Fruit fly (Drosophila melanogaster) whole organism, embryonic: ENCODE measurements around the gene CG7519.
A peak's percentile ranks its signal among the peaks of the same experiment; 100 is the strongest.

Source experiments
- Aef1 ChIP-seq: fragments of 200-800 bp; sonication (Bioruptor generic); IDR thresholded peaks from 3 replicates; pipeline ENCODE4 v1.3.6; 2022; ENCODE audit warnings: missing biosample characterization, missing genetic modification characterization
- Atf6 ChIP-seq: fragments of 200-800 bp; sonication (Bioruptor generic); IDR thresholded peaks from 2 replicates; pipeline ENCODE4 v1.3.6; 2022; ENCODE audit warnings: missing biosample characterization, missing genetic modification characterization
- B-H2 ChIP-seq: fragments of 200-800 bp; sonication (Bioruptor generic); optimal IDR thresholded peaks from 2 replicates; lab custom pipeline; 2018; ENCODE audit warnings: missing biosample characterization, mild to moderate bottlenecking, missing genetic modification characterization
- CG10321 ChIP-seq: fragments of 200-800 bp; sonication (Bioruptor generic); IDR thresholded peaks from 2 replicates; pipeline ENCODE4 v1.3.6; 2022; ENCODE audit warnings: missing biosample characterization, missing genetic modification characterization
- CG11093 ChIP-seq: fragments of 200-800 bp; sonication (Bioruptor generic); IDR thresholded peaks from 3 replicates; pipeline ENCODE4 v1.3.6; 2022; ENCODE audit warnings: missing biosample characterization, missing genetic modification characterization
- CG11695 ChIP-seq: fragments of 200-800 bp; sonication (Bioruptor generic); IDR thresholded peaks from 3 replicates; pipeline ENCODE4 v1.3.6; 2022; ENCODE audit warnings: missing biosample characterization, missing genetic modification characterization
- CG13424 ChIP-seq: fragments of 200-800 bp; sonication (Bioruptor generic); optimal IDR thresholded peaks from 2 replicates; lab custom pipeline; 2019; ENCODE audit warnings: missing biosample characterization, mild to moderate bottlenecking, missing genetic modification characterization, moderate library complexity
- CG14667 ChIP-seq: fragments of 200-800 bp; sonication (Bioruptor generic); IDR thresholded peaks from 2 replicates; pipeline ENCODE4 v1.3.6; 2022; ENCODE audit warnings: missing biosample characterization, missing genetic modification characterization
- CG14710 ChIP-seq: fragments of 200-800 bp; sonication (Bioruptor generic); optimal IDR thresholded peaks from 3 replicates; lab custom pipeline; 2019; ENCODE audit warnings: missing biosample characterization, mild to moderate bottlenecking, missing genetic modification characterization, moderate library complexity
- CG15073 ChIP-seq: fragments of 200-800 bp; sonication (Bioruptor generic); optimal IDR thresholded peaks from 2 replicates; lab custom pipeline; 2016; ENCODE audit warnings: missing biosample characterization, missing genetic modification characterization
- CG16779 ChIP-seq: fragments of 200-800 bp; sonication (Bioruptor generic); IDR thresholded peaks from 2 replicates; pipeline ENCODE4 v1.3.6; 2022; ENCODE audit warnings: missing biosample characterization, missing genetic modification characterization
- CG2199 ChIP-seq: fragments of 200-800 bp; sonication (Bioruptor generic); IDR thresholded peaks from 3 replicates; pipeline ENCODE4 v1.3.6; 2022; ENCODE audit warnings: missing biosample characterization, missing genetic modification characterization
- CG2678 ChIP-seq: fragments of 200-800 bp; sonication (Bioruptor generic); optimal IDR thresholded peaks from 3 replicates; lab custom pipeline; 2019; ENCODE audit warnings: missing biosample characterization, mild to moderate bottlenecking, missing genetic modification characterization, moderate library complexity
- CG33213 ChIP-seq: fragments of 200-800 bp; sonication (Bioruptor generic); optimal IDR thresholded peaks from 3 replicates; lab custom pipeline; 2016; ENCODE audit warnings: missing biosample characterization, missing genetic modification characterization
- CG3995 ChIP-seq: fragments of 200-800 bp; sonication (Bioruptor generic); optimal IDR thresholded peaks from 3 replicates; lab custom pipeline; 2016; ENCODE audit warnings: missing biosample characterization, missing genetic modification characterization
- CG4820 ChIP-seq: fragments of 200-800 bp; sonication (Bioruptor generic); optimal IDR thresholded peaks from 3 replicates; lab custom pipeline; 2016; ENCODE audit warnings: missing biosample characterization, missing genetic modification characterization
- CG5245 ChIP-seq: fragments of 200-800 bp; sonication (Bioruptor generic); optimal IDR thresholded peaks from 3 replicates; lab custom pipeline; 2016; ENCODE audit warnings: missing biosample characterization, missing genetic modification characterization
- CG7745 ChIP-seq: fragments of 200-800 bp; sonication (Bioruptor generic); optimal IDR thresholded peaks from 2 replicates; lab custom pipeline; 2018; ENCODE audit warnings: missing biosample characterization, mild to moderate bottlenecking, missing genetic modification characterization, moderate library complexity
- CG8359 ChIP-seq: fragments of 200-800 bp; sonication (Bioruptor generic); optimal IDR thresholded peaks from 2 replicates; lab custom pipeline; 2017; ENCODE audit warnings: missing biosample characterization, mild to moderate bottlenecking, missing genetic modification characterization, borderline replicate concordance
- CG9437 ChIP-seq: fragments of 200-800 bp; sonication (Bioruptor generic); optimal IDR thresholded peaks from 2 replicates; lab custom pipeline; 2018; ENCODE audit warnings: missing biosample characterization, mild to moderate bottlenecking, missing genetic modification characterization
- CG9797 ChIP-seq: fragments of 200-800 bp; sonication (Bioruptor generic); optimal IDR thresholded peaks from 3 replicates; lab custom pipeline; 2018; ENCODE audit warnings: missing biosample characterization, mild to moderate bottlenecking, missing genetic modification characterization
- D19A ChIP-seq: fragments of 200-800 bp; optimal IDR thresholded peaks from 3 replicates; lab custom pipeline; 2019; ENCODE audit warnings: missing biosample characterization, mild to moderate bottlenecking, missing genetic modification characterization, moderate library complexity
- Dll ChIP-seq: fragments of 200-800 bp; sonication (Bioruptor generic); IDR thresholded peaks from 4 replicates; pipeline ENCODE4 v1.3.6; 2022; ENCODE audit warnings: missing biosample characterization, missing genetic modification characterization; ENCODE audit not compliant: partially characterized antibody
- Lhr ChIP-seq: fragments of 200-800 bp; sonication (Bioruptor generic); optimal IDR thresholded peaks from 3 replicates; lab custom pipeline; 2017; ENCODE audit warnings: mild to moderate bottlenecking, missing biosample characterization, missing genetic modification reagents, missing genetic modification characterization
- NC2α ChIP-seq: fragments of 200-800 bp; sonication (Bioruptor generic); optimal IDR thresholded peaks from 2 replicates; lab custom pipeline; 2016; ENCODE audit warnings: missing biosample characterization, missing genetic modification characterization
- YL-1 ChIP-seq: fragments of 200-800 bp; sonication (Bioruptor generic); optimal IDR thresholded peaks from 3 replicates; lab custom pipeline; 2017; ENCODE audit warnings: missing biosample characterization, mild to moderate bottlenecking, missing genetic modification characterization
- crp ChIP-seq, 2 experiments: fragments of 200-800 bp; sonication (Bioruptor generic); optimal IDR thresholded peaks; 2 replicates in 1 of 2; 3 replicates in 1 of 2; lab custom pipeline; 2017; ENCODE audit warnings: missing biosample characterization in 2 of 2, missing genetic modification characterization in 2 of 2, mild to moderate bottlenecking in 1 of 2, moderate library complexity in 1 of 2
- danr ChIP-seq: fragments of 200-800 bp; sonication (Bioruptor generic); IDR thresholded peaks from 2 replicates; pipeline ENCODE4 v1.3.6; 2022; ENCODE audit warnings: missing biosample characterization, missing genetic modification characterization
- dpn ChIP-seq, 2 experiments: fragments of 200-800 bp; sonication (Bioruptor generic); optimal IDR thresholded peaks; 3 replicates each; lab custom pipeline; 2016; ENCODE audit warnings: missing biosample characterization in 2 of 2, missing genetic modification characterization in 2 of 2
- dysf ChIP-seq: fragments of 200-800 bp; sonication (Bioruptor generic); IDR thresholded peaks from 3 replicates; pipeline ENCODE4 v1.3.6; 2022; ENCODE audit warnings: missing biosample characterization, missing genetic modification characterization
- ems ChIP-seq: fragments of 200-800 bp; sonication (Bioruptor generic); optimal IDR thresholded peaks from 3 replicates; lab custom pipeline; 2016; ENCODE audit warnings: missing biosample characterization, missing genetic modification characterization
- esg ChIP-seq: fragments of 200-800 bp; sonication (Bioruptor generic); conservative IDR thresholded peaks from 2 replicates; pipeline ENCODE4 v1.3.6; 2022; ENCODE audit warnings: missing biosample characterization, missing genetic modification characterization
- eve ChIP-seq, 2 experiments: fragments of >200 bp; optimal IDR thresholded peaks; 2 replicates each; lab custom pipeline; 2017; ENCODE audit warnings: missing biosample characterization in 2 of 2, missing genetic modification characterization in 2 of 2
- gro ChIP-seq: fragments of 200-800 bp; sonication (Bioruptor generic); optimal IDR thresholded peaks from 2 replicates; lab custom pipeline; 2016; ENCODE audit warnings: missing biosample characterization, missing genetic modification characterization
- hbn ChIP-seq: fragments of 200-800 bp; sonication (Bioruptor generic); IDR thresholded peaks from 2 replicates; pipeline ENCODE4 v1.3.6; 2022; ENCODE audit warnings: missing biosample characterization, missing genetic modification characterization; ENCODE audit not compliant: partially characterized antibody
- hkb ChIP-seq, 2 experiments: fragments of 200-800 bp in 1 of 2; fragments of >200 bp in 1 of 2; sonication (Bioruptor generic) in 1 of 2; IDR thresholded peaks in 1 of 2; optimal IDR thresholded peaks in 1 of 2; 2 replicates each; pipeline versions ENCODE4 v1.3.6 to Lab custom; 2017 to 2022; ENCODE audit warnings: missing biosample characterization in 1 of 2, missing genetic modification characterization in 1 of 2
- insv ChIP-seq, 2 experiments: fragments of 200-800 bp; sonication (Bioruptor generic); optimal IDR thresholded peaks; 3 replicates each; lab custom pipeline; 2016 to 2018; ENCODE audit warnings: missing biosample characterization in 2 of 2, missing genetic modification characterization in 2 of 2
- jumu ChIP-seq: fragments of 200-800 bp; sonication (Bioruptor generic); optimal IDR thresholded peaks from 3 replicates; lab custom pipeline; 2016; ENCODE audit warnings: missing biosample characterization, missing genetic modification characterization
- lola ChIP-seq, 3 experiments: fragments of >200 bp in 2 of 3; fragments of 200-800 bp in 1 of 3; sonication (Bioruptor generic) in 1 of 3; optimal IDR thresholded peaks; 2 replicates each; lab custom pipeline; 2017 to 2019; ENCODE audit warnings: missing biosample characterization in 3 of 3, missing genetic modification characterization in 3 of 3, mild to moderate bottlenecking in 1 of 3, moderate library complexity in 1 of 3
- peb ChIP-seq: fragments of 200-800 bp; sonication (Bioruptor generic); IDR thresholded peaks from 2 replicates; pipeline ENCODE4 v1.3.6; 2022; ENCODE audit warnings: missing biosample characterization, missing genetic modification characterization
- pzg ChIP-seq: fragments of 200-800 bp; sonication (Bioruptor generic); optimal IDR thresholded peaks from 3 replicates; lab custom pipeline; 2018; ENCODE audit warnings: missing biosample characterization, mild to moderate bottlenecking, missing genetic modification characterization, moderate library complexity
- sens-2 ChIP-seq: fragments of 200-800 bp; sonication (Bioruptor generic); IDR thresholded peaks from 2 replicates; pipeline ENCODE4 v1.3.6; 2022; ENCODE audit warnings: missing biosample characterization, missing genetic modification characterization
- sim ChIP-seq: fragments of 200-800 bp; sonication (Bioruptor generic); IDR thresholded peaks from 2 replicates; pipeline ENCODE4 v1.3.6; 2022; ENCODE audit warnings: missing biosample characterization, missing genetic modification characterization
- stc ChIP-seq: fragments of 200-800 bp; sonication (Bioruptor generic); IDR thresholded peaks from 2 replicates; pipeline ENCODE4 v1.3.6; 2022; ENCODE audit warnings: missing biosample characterization, missing genetic modification characterization
- trh ChIP-seq: fragments of 200-800 bp; sonication (Bioruptor generic); optimal IDR thresholded peaks from 2 replicates; lab custom pipeline; 2016; ENCODE audit warnings: missing biosample characterization, missing genetic modification characterization
- vnd ChIP-seq: fragments of 200-800 bp; sonication (Bioruptor generic); IDR thresholded peaks from 3 replicates; pipeline ENCODE4 v1.3.6; 2022; ENCODE audit warnings: missing biosample characterization, missing genetic modification characterization; ENCODE audit not compliant: partially characterized antibody
- wek ChIP-seq: fragments of 200-800 bp; sonication (Bioruptor generic); optimal IDR thresholded peaks from 3 replicates; lab custom pipeline; 2018; ENCODE audit warnings: missing biosample characterization, mild to moderate bottlenecking, missing genetic modification characterization, moderate library complexity
- zen ChIP-seq: fragments of 200-800 bp; sonication (Bioruptor generic); optimal IDR thresholded peaks from 3 replicates; lab custom pipeline; 2018; ENCODE audit warnings: missing biosample characterization, mild to moderate bottlenecking, missing genetic modification characterization, moderate library complexity
- zen2 ChIP-seq: fragments of 200-800 bp; sonication (Bioruptor generic); IDR thresholded peaks from 3 replicates; pipeline ENCODE4 v1.3.6; 2022; ENCODE audit warnings: missing biosample characterization, missing genetic modification characterization; ENCODE audit not compliant: partially characterized antibody

Gene CG7519

dm6 chr3L:21523059-21523836 lies 30.4 kb downstream of the CG7519 start, which contains the start of gene CG7611 (continued):
- TF ChIP-seq hbn (peak; percentile 21; the same call in 1 of the 2 replicates), CG2199 (GFP tag; lab: Robert Waterston, UW) (no peak), ems (GFP tag; lab: Kevin White, UChicago) (no peak), zen (tag; lab: Kevin White, UChicago) (no peak), sim (GFP tag; lab: Robert Waterston, UW) (no peak), zen2 (GFP tag; lab: Robert Waterston, UW) (no peak), esg (GFP tag; lab: Robert Waterston, UW) (no peak), CG14667 (GFP tag; lab: Robert Waterston, UW) (no peak), stc (GFP tag; lab: Robert Waterston, UW) (0 out of 2 replicates have a peak, but pooled peaks have one; percentile 4), CG4820 (GFP tag; lab: Kevin White, UChicago) (no peak), CG8359 (GFP tag; lab: Kevin White, UChicago) (no peak), sens-2 (GFP tag; lab: Robert Waterston, UW) (no peak), CG15073 (GFP tag; lab: Kevin White, UChicago) (peak; percentile 61), trh (no peak), Atf6 (GFP tag; lab: Robert Waterston, UW) (no peak), CG14710 (tag; lab: Kevin White, UChicago) (peak; percentile 35), B-H2 (GFP tag; lab: Kevin White, UChicago) (no peak), CG13424 (tag; lab: Kevin White, UChicago) (no peak), CG9797 (peak; percentile 87), eve (GFP tag; optimal IDR thresholded peaks at IDR 0.05; lab: Kevin White, UChicago) (no peak), danr (GFP tag; lab: Robert Waterston, UW) (no peak), CG11695 (GFP tag; lab: Robert Waterston, UW) (no peak), CG5245 (GFP tag; lab: Kevin White, UChicago) (no peak), gro (GFP tag; lab: Kevin White, UChicago) (no peak), YL-1 (GFP tag; lab: Kevin White, UChicago) (peak; percentile 70), CG7745 (tag; lab: Kevin White, UChicago) (no peak), CG10321 (GFP tag; lab: Robert Waterston, UW) (no peak), Lhr (peak; percentile 17), CG2678 (tag; lab: Kevin White, UChicago) (no peak), insv (GFP tag; optimal IDR thresholded peaks at IDR 0.05; lab: Kevin White, UChicago) (peak in 1 of 2 experiments; percentile 6), pzg (GFP tag; lab: Kevin White, UChicago) (peak; percentile 52), wek (GFP tag; lab: Kevin White, UChicago) (peak; percentile 22), Dll (0 out of 4 replicates have a peak, but pooled peaks have one; percentile 44), CG33213 (GFP tag; lab: Kevin White, UChicago) (no peak), D19A (tag; lab: Kevin White, UChicago) (peak; percentile 24), hkb (optimal IDR thresholded peaks at IDR 0.05; lab: Kevin White, UChicago) (no peak), hkb (GFP tag; IDR thresholded peaks at IDR 0.05; lab: Robert Waterston, UW) (no peak), Aef1 (GFP tag; lab: Robert Waterston, UW) (no peak), jumu (no peak), dysf (no peak), crp (GFP tag; optimal IDR thresholded peaks at IDR 0.05; lab: Kevin White, UChicago) (peak in 1 of 2 experiments; percentile 68), CG3995 (peak; percentile 40), vnd (GFP tag; lab: Robert Waterston, UW) (no peak), dpn (GFP tag; optimal IDR thresholded peaks at IDR 0.05; lab: Kevin White, UChicago) (no peak), CG16779 (GFP tag; lab: Robert Waterston, UW) (no peak), CG9437 (no peak), lola (GFP tag; optimal IDR thresholded peaks at IDR 0.05; lab: Kevin White, UChicago) (no peak), NC2α (no peak), peb (GFP tag; lab: Robert Waterston, UW) (no peak), CG11093 (GFP tag; lab: Robert Waterston, UW) (no peak)
